ENCODE assay signal across 1 fruit fly cellular context in genomic region chr3R:21606221-21607099, dm6.
TF ChIP-seq lines count a peak whose summit lies in the region.

No protein-coding gene starts in this region.

TF ChIP-seq in whole organism, embryonic, 481 proteins besides CTCF, POLR2A, EP300 and RAD21 (continued from another document):
- TF ChIP-seq Trl (optimal IDR thresholded peaks at IDR 0.05; lab: Kevin White, UChicago) (peak; percentile 60 to 61), Trl (GFP tag; optimal IDR thresholded peaks at IDR 0.05; lab: Kevin White, UChicago) (no peak), CG7271 (tag; optimal IDR thresholded peaks at IDR 0.05; lab: Kevin White, UChicago) (no peak), sim (GFP tag; IDR thresholded peaks at IDR 0.05; lab: Robert Waterston, UW) (no peak), Sin3A (optimal IDR thresholded peaks at IDR 0.05; lab: Kevin White, UChicago) (no peak), CG7839 (tag; optimal IDR thresholded peaks at IDR 0.05; lab: Kevin White, UChicago) (no peak), CG12155 (GFP tag; optimal IDR thresholded peaks at IDR 0.05; lab: Kevin White, UChicago) (no peak), gem (tag; optimal IDR thresholded peaks at IDR 0.05; lab: Kevin White, UChicago) (peak; percentile 16), lov (optimal IDR thresholded peaks at IDR 0.05; lab: Kevin White, UChicago) (no peak), lov (GFP tag; IDR thresholded peaks at IDR 0.05; lab: Robert Waterston, UW) (no peak), corto (GFP tag; optimal IDR thresholded peaks at IDR 0.05; lab: Kevin White, UChicago) (peak; percentile 15), Awh (GFP tag; IDR thresholded peaks at IDR 0.05; lab: Robert Waterston, UW) (no peak), Atf3 (GFP tag; optimal IDR thresholded peaks at IDR 0.05; lab: Kevin White, UChicago) (no peak), CG14014 (GFP tag; IDR thresholded peaks at IDR 0.05; lab: Robert Waterston, UW) (no peak), chn (GFP tag; optimal IDR thresholded peaks at IDR 0.05; lab: Kevin White, UChicago) (peak; percentile 3), CG12942 (GFP tag; optimal IDR thresholded peaks at IDR 0.05; lab: Kevin White, UChicago) (no peak), Six4 (GFP tag; optimal IDR thresholded peaks at IDR 0.05; lab: Kevin White, UChicago) (no peak), CG10267 (tag; optimal IDR thresholded peaks at IDR 0.05; lab: Kevin White, UChicago) (no peak), cad (GFP tag; optimal IDR thresholded peaks at IDR 0.05; lab: Kevin White, UChicago) (peak; percentile 73), CG17912 (GFP tag; optimal IDR thresholded peaks at IDR 0.05; lab: Kevin White, UChicago) (no peak), CG30403 (GFP tag; optimal IDR thresholded peaks at IDR 0.05; lab: Kevin White, UChicago) (no peak), Deaf1 (tag; optimal IDR thresholded peaks at IDR 0.05; lab: Kevin White, UChicago) (peak; percentile 2), Neu2 (GFP tag; optimal IDR thresholded peaks at IDR 0.05; lab: Kevin White, UChicago; ENCODE audit: borderline replicate concordance) (no peak), CG17359 (tag; optimal IDR thresholded peaks at IDR 0.05; lab: Kevin White, UChicago) (no peak), CG12659 (GFP tag; optimal IDR thresholded peaks at IDR 0.05; lab: Kevin White, UChicago) (no peak), Abd-B (GFP tag; optimal IDR thresholded peaks at IDR 0.05; lab: Kevin White, UChicago) (no peak), CG3065 (GFP tag; optimal IDR thresholded peaks at IDR 0.05; lab: Kevin White, UChicago) (no peak), Oaz (GFP tag; IDR thresholded peaks at IDR 0.05; lab: Robert Waterston, UW) (no peak), Oli (tag; optimal IDR thresholded peaks at IDR 0.05; lab: Kevin White, UChicago) (no peak), ATbp (GFP tag; optimal IDR thresholded peaks at IDR 0.05; lab: Kevin White, UChicago) (no peak), gce (GFP tag; IDR thresholded peaks at IDR 0.05; lab: Robert Waterston, UW) (no peak), eve (GFP tag; optimal IDR thresholded peaks at IDR 0.05; lab: Kevin White, UChicago) (peak in 1 of 2 experiments; percentile 72), sd (tag; optimal IDR thresholded peaks at IDR 0.05; lab: Kevin White, UChicago) (peak; percentile 61), peb (GFP tag; IDR thresholded peaks at IDR 0.05; lab: Robert Waterston, UW) (no peak), CG8089 (GFP tag; optimal IDR thresholded peaks at IDR 0.05; lab: Kevin White, UChicago) (no peak), sug (tag; optimal IDR thresholded peaks at IDR 0.05; lab: Kevin White, UChicago) (no peak), Rfx (GFP tag; IDR thresholded peaks at IDR 0.05; lab: Robert Waterston, UW) (no peak), CG17385 (GFP tag; optimal IDR thresholded peaks at IDR 0.05; lab: Kevin White, UChicago) (peak; percentile 46), D19A (tag; optimal IDR thresholded peaks at IDR 0.05; lab: Kevin White, UChicago) (peak; percentile 45), CG7987 (GFP tag; optimal IDR thresholded peaks at IDR 0.05; lab: Kevin White, UChicago) (no peak)
